Fruit fly (Drosophila melanogaster): ENCODE results near the gene CG1504.
A peak's percentile ranks its signal among the peaks of the same experiment; 100 is the strongest.

Gene CG1504

DNA sequence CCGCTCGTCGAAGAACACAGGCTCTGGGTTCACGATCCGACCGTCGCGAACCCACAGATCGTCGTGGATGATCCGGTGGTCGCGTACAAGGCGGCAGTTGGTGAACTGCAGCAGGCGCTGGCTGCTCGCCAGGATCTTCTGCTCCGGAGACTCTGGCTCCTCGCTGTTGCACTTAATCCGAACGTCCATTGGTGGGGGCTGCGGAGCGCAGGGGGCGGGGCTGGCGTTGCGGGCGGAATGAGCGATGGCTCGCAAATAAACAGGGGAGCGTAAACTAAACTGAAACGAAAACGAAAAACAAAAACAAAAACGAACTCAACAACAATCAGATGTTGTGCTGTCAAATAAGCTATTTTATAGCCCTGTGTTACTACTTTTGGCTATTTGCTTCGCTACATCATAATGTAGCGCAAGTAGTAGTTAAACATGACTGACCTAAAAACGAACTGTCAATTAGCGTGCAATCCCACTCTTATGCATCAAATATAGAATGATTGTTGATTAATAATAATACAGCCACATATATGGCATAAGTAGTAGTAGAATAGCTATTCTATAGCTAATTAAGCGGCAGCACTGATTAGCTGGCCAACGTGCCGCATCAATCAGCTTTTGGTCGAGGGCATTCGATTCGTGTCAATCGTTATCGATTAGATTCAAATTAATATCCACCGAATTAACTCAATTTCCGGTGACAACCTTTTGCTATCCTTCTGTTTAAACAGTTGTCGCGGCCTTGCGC, 73.2 kb downstream of the CG1504 start, which contains the start of gene CG17065 (continued):
- TF ChIP-seq Ssrp (tag; optimal IDR thresholded peaks at IDR 0.05) (no peak), CG2129 (GFP tag; IDR thresholded peaks at IDR 0.05; ENCODE audit: partially characterized antibody) (no peak), Awh (GFP tag; IDR thresholded peaks at IDR 0.05) (no peak), slp2 (GFP tag; optimal IDR thresholded peaks at IDR 0.05) (no peak), ken (GFP tag; IDR thresholded peaks at IDR 0.05) (0 out of 3 replicates have a peak, but pooled peaks have one; percentile 10), CG2875 (GFP tag; optimal IDR thresholded peaks at IDR 0.05) (no peak), YL-1 (GFP tag; optimal IDR thresholded peaks at IDR 0.05) (no peak), HLH54F (GFP tag; optimal IDR thresholded peaks at IDR 0.05) (peak; percentile 35), salm (tag; optimal IDR thresholded peaks at IDR 0.05) (no peak), ase (GFP tag; IDR thresholded peaks at IDR 0.05) (no peak), CG6175 (GFP tag; IDR thresholded peaks at IDR 0.05) (peak; percentile 19; the same call in 1 of the 3 replicates), jigr1 (GFP tag; IDR thresholded peaks at IDR 0.05) (no peak), gem (tag; optimal IDR thresholded peaks at IDR 0.05) (peak; percentile 45), Drgx (GFP tag; IDR thresholded peaks at IDR 0.05) (no peak), dmrt99B (tag; optimal IDR thresholded peaks at IDR 0.05) (peak; percentile 16), CG6854 (GFP tag; optimal IDR thresholded peaks at IDR 0.05) (no peak), CG12219 (GFP tag; optimal IDR thresholded peaks at IDR 0.05) (no peak), sqz (GFP tag; optimal IDR thresholded peaks at IDR 0.05) (no peak), CG13287 (GFP tag; IDR thresholded peaks at IDR 0.05; ENCODE audit: partially characterized antibody) (0 out of 2 replicates have a peak, but pooled peaks have one; percentile 35), vnd (GFP tag; IDR thresholded peaks at IDR 0.05; ENCODE audit: partially characterized antibody) (no peak), Nf-YA (GFP tag; IDR thresholded peaks at IDR 0.05) (no peak), croc (GFP tag; conservative IDR thresholded peaks at IDR 0.05) (no peak), Poxn (GFP tag; IDR thresholded peaks at IDR 0.05) (no peak), Ravus (GFP tag; IDR thresholded peaks at IDR 0.05) (no peak), BEAF-32 (GFP tag; optimal IDR thresholded peaks at IDR 0.05) (peak; percentile 46), CG10431 (GFP tag; optimal IDR thresholded peaks at IDR 0.05) (no peak), CG17612 (GFP tag; IDR thresholded peaks at IDR 0.05) (no peak), CG5180 (GFP tag; optimal IDR thresholded peaks at IDR 0.05) (no peak), dmrt11E (tag; optimal IDR thresholded peaks at IDR 0.05) (peak; percentile 15), CG9609 (GFP tag; optimal IDR thresholded peaks at IDR 0.05) (peak; percentile 12), Ada2b (GFP tag; IDR thresholded peaks at IDR 0.05) (no peak), CG34422 (GFP tag; IDR thresholded peaks at IDR 0.05) (no peak), bsh (GFP tag; optimal IDR thresholded peaks at IDR 0.05) (no peak), Meics (GFP tag; optimal IDR thresholded peaks at IDR 0.05) (peak; percentile 35), CG42726 (GFP tag; IDR thresholded peaks at IDR 0.05; ENCODE audit: partially characterized antibody) (no peak; the same call in 1 of the 2 replicates), CG17568 (GFP tag; optimal IDR thresholded peaks at IDR 0.05) (no peak), Lpt (GFP tag; optimal IDR thresholded peaks at IDR 0.05) (no peak), CG13123 (GFP tag; optimal IDR thresholded peaks at IDR 0.05) (no peak), MESR4 (GFP tag; optimal IDR thresholded peaks at IDR 0.05) (peak; percentile 49), fd64A (GFP tag; optimal IDR thresholded peaks at IDR 0.05) (no peak), bigmax (GFP tag; optimal IDR thresholded peaks at IDR 0.05) (no peak), Myb (GFP tag; optimal IDR thresholded peaks at IDR 0.05) (peak; percentile 85), Ets97D (GFP tag; optimal IDR thresholded peaks at IDR 0.05) (peak; percentile 96), CG4820 (GFP tag; optimal IDR thresholded peaks at IDR 0.05) (peak; percentile 21), CG31441 (GFP tag; IDR thresholded peaks at IDR 0.05) (0 out of 2 replicates have a peak, but pooled peaks have one; percentile 16), ash1 (GFP tag; optimal IDR thresholded peaks at IDR 0.05) (no peak), CG15479 (GFP tag; optimal IDR thresholded peaks at IDR 0.05) (no peak), CG13775 (GFP tag; optimal IDR thresholded peaks at IDR 0.05) (peak; percentile 54), Nf-YB (GFP tag; optimal IDR thresholded peaks at IDR 0.05) (no peak)

Measured in whole organism, embryonic.